Fruit fly (Drosophila melanogaster): ENCODE measurements around the gene CG33510.

DNA sequence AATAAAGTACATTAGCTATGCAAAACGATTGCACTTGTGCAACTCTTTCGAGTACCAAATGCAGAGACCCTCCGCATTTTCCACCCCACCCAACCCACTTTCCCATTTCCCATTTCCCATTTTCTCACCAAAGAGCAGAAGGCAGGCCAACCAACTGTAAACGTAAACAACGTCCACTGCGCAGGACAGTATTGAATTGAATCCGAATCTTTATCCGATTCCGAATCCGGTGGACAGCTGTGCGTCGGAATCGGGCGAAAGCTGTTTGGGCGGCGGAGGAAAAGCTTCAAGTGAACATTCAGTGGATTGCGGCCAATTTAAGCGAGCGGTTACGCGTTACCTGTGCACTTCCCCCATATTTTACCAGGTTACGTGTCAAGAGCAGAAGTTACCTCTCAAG lies 9.0 kb downstream of the CG33510 start, which contains the start of gene tadr:
- TF ChIP-seq psq (optimal IDR thresholded peaks at IDR 0.05) (no peak), Sin3A (optimal IDR thresholded peaks at IDR 0.05) (no peak), ttk (optimal IDR thresholded peaks at IDR 0.05) (no peak), Myc (optimal IDR thresholded peaks at IDR 0.05) (no peak)

All from Kc167 (cell line).